Worm (Caenorhabditis elegans) whole organism, L3 larva: ENCODE data around the gene str-84.

Experiments used
- ZK546.5 ChIP-seq: sonication (generic microtip); optimal IDR thresholded peaks from 2 replicates; lab custom pipeline; 2017; ENCODE audit warnings: missing biosample characterization, missing genetic modification characterization
- aly-2 ChIP-seq: fragments of 150-350 bp; optimal IDR thresholded peaks from 2 replicates; lab custom pipeline; 2014; ENCODE audit warnings: missing biosample characterization, missing genetic modification characterization
- ama-1 ChIP-seq: fragments of 150-350 bp; optimal IDR thresholded peaks from 2 replicates; lab custom pipeline; 2018
- ceh-16 ChIP-seq: sonication (generic microtip); optimal IDR thresholded peaks from 2 replicates; lab custom pipeline; 2017; ENCODE audit warnings: missing biosample characterization, missing genetic modification characterization
- ceh-28 ChIP-seq: fragments of 150-350 bp; optimal IDR thresholded peaks from 2 replicates; lab custom pipeline; 2014; ENCODE audit warnings: missing biosample characterization, missing genetic modification reagents, missing genetic modification characterization
- ceh-82 ChIP-seq: fragments of 150-350 bp; optimal IDR thresholded peaks from 2 replicates; lab custom pipeline; 2014; ENCODE audit warnings: missing biosample characterization, missing genetic modification characterization
- ceh-9 ChIP-seq: sonication (generic microtip); optimal IDR thresholded peaks from 2 replicates; lab custom pipeline; 2018; ENCODE audit warnings: missing biosample characterization, missing genetic modification characterization
- daf-12 ChIP-seq: fragments of 150-350 bp; optimal IDR thresholded peaks from 2 replicates; lab custom pipeline; 2014; ENCODE audit warnings: missing biosample characterization, missing genetic modification reagents, missing genetic modification characterization
- egl-27 ChIP-seq: sonication (generic microtip); optimal IDR thresholded peaks from 4 replicates; lab custom pipeline; 2017; ENCODE audit warnings: missing biosample characterization, missing genetic modification reagents, missing genetic modification characterization
- egl-5 ChIP-seq: fragments of 150-350 bp; optimal IDR thresholded peaks from 2 replicates; lab custom pipeline; 2017; ENCODE audit warnings: missing biosample characterization, missing genetic modification reagents, missing genetic modification characterization, inconsistent platforms
- elt-1 ChIP-seq: fragments of 150-350 bp; optimal IDR thresholded peaks from 2 replicates; lab custom pipeline; 2014; ENCODE audit warnings: missing biosample characterization, missing genetic modification characterization
- elt-2 ChIP-seq: sonication (generic microtip); optimal IDR thresholded peaks from 2 replicates; lab custom pipeline; 2016; ENCODE audit warnings: missing genetic modification reagents, mild to moderate bottlenecking, missing genetic modification characterization, missing compliant biosample characterization
- elt-3 ChIP-seq, 3 experiments: fragments of 150-350 bp in 1 of 3; sonication (generic microtip) in 2 of 3; optimal IDR thresholded peaks; 2 replicates in 2 of 3; 4 replicates in 1 of 3; lab custom pipeline; 2014 to 2017; ENCODE audit warnings: missing biosample characterization in 3 of 3, missing genetic modification characterization in 3 of 3
- fkh-10 ChIP-seq: sonication (generic microtip); optimal IDR thresholded peaks from 2 replicates; lab custom pipeline; 2017; ENCODE audit warnings: missing biosample characterization, missing genetic modification reagents, missing genetic modification characterization
- fkh-2 ChIP-seq: fragments of 150-350 bp; optimal IDR thresholded peaks from 2 replicates; lab custom pipeline; 2014; ENCODE audit warnings: missing biosample characterization, missing genetic modification reagents, missing genetic modification characterization
- fos-1 ChIP-seq: fragments of 150-350 bp; optimal IDR thresholded peaks from 2 replicates; lab custom pipeline; 2014; ENCODE audit warnings: missing biosample characterization, missing genetic modification characterization
- jun-1 ChIP-seq: fragments of 150-350 bp; optimal IDR thresholded peaks from 2 replicates; lab custom pipeline; 2014; ENCODE audit warnings: missing biosample characterization, missing genetic modification reagents, missing genetic modification characterization
- lin-15B ChIP-seq: fragments of 150-350 bp; optimal IDR thresholded peaks from 2 replicates; lab custom pipeline; 2014; ENCODE audit warnings: missing biosample characterization, missing genetic modification characterization
- lin-39 ChIP-seq: fragments of 150-350 bp; optimal IDR thresholded peaks from 2 replicates; lab custom pipeline; 2018; ENCODE audit warnings: missing biosample characterization, missing genetic modification reagents, missing genetic modification characterization
- lsy-12 ChIP-seq: sonication (generic microtip); optimal IDR thresholded peaks from 2 replicates; lab custom pipeline; 2016; ENCODE audit warnings: mild to moderate bottlenecking, missing genetic modification characterization, missing compliant biosample characterization
- mdl-1 ChIP-seq: fragments of 150-350 bp; optimal IDR thresholded peaks from 2 replicates; lab custom pipeline; 2014; ENCODE audit warnings: missing biosample characterization, missing genetic modification characterization
- mml-1 ChIP-seq: fragments of 150-350 bp; sonication (generic microtip); optimal IDR thresholded peaks from 3 replicates; lab custom pipeline; 2014; ENCODE audit warnings: missing biosample characterization, missing genetic modification characterization
- nfya-1 ChIP-seq: sonication (generic microtip); optimal IDR thresholded peaks from 2 replicates; lab custom pipeline; 2017; ENCODE audit warnings: missing genetic modification characterization, mild to moderate bottlenecking, missing compliant biosample characterization, antibody characterized with exemption, moderate library complexity; ENCODE audit not compliant: insufficient read depth
- nhr-11 ChIP-seq: fragments of 150-350 bp; optimal IDR thresholded peaks from 2 replicates; lab custom pipeline; 2014; ENCODE audit warnings: missing biosample characterization, missing genetic modification characterization
- nhr-12 ChIP-seq: fragments of 150-350 bp; optimal IDR thresholded peaks from 2 replicates; lab custom pipeline; 2014; ENCODE audit warnings: missing biosample characterization, missing genetic modification characterization
- nhr-23 ChIP-seq: fragments of 150-350 bp; optimal IDR thresholded peaks from 2 replicates; lab custom pipeline; 2014; ENCODE audit warnings: missing biosample characterization, missing genetic modification reagents, missing genetic modification characterization
- nhr-237 ChIP-seq: fragments of 150-350 bp; optimal IDR thresholded peaks from 2 replicates; lab custom pipeline; 2014; ENCODE audit warnings: missing biosample characterization, missing genetic modification characterization
- nhr-25 ChIP-seq: sonication (generic microtip); optimal IDR thresholded peaks from 2 replicates; lab custom pipeline; 2017; ENCODE audit warnings: missing biosample characterization, missing genetic modification characterization
- nhr-28 ChIP-seq: fragments of 150-350 bp; optimal IDR thresholded peaks from 2 replicates; lab custom pipeline; 2014; ENCODE audit warnings: missing biosample characterization, missing genetic modification characterization
- nhr-43 ChIP-seq: sonication (generic microtip); optimal IDR thresholded peaks from 2 replicates; lab custom pipeline; 2016; ENCODE audit warnings: mild to moderate bottlenecking, missing genetic modification characterization, missing compliant biosample characterization; ENCODE audit not compliant: poor library complexity, severe bottlenecking
- nhr-67 ChIP-seq: fragments of 150-350 bp; optimal IDR thresholded peaks from 2 replicates; lab custom pipeline; 2014; ENCODE audit warnings: missing biosample characterization, missing genetic modification characterization
- nhr-76 ChIP-seq: fragments of 150-350 bp; sonication (generic microtip); optimal IDR thresholded peaks from 5 replicates; lab custom pipeline; 2014; ENCODE audit warnings: missing biosample characterization, missing genetic modification characterization
- nhr-77 ChIP-seq: fragments of 150-350 bp; optimal IDR thresholded peaks from 2 replicates; lab custom pipeline; 2014; ENCODE audit warnings: missing biosample characterization, missing genetic modification characterization
- pha-4 ChIP-seq: fragments of 150-350 bp; optimal IDR thresholded peaks from 2 replicates; lab custom pipeline; 2014; ENCODE audit warnings: missing biosample characterization, missing genetic modification reagents, missing genetic modification characterization
- pqm-1 ChIP-seq: fragments of 150-350 bp; optimal IDR thresholded peaks from 2 replicates; lab custom pipeline; 2017; ENCODE audit warnings: missing biosample characterization, missing genetic modification characterization, inconsistent platforms
- sea-2 ChIP-seq: fragments of 150-350 bp; sonication (generic microtip); optimal IDR thresholded peaks from 4 replicates; lab custom pipeline; 2014; ENCODE audit warnings: missing biosample characterization, missing genetic modification reagents, missing genetic modification characterization
- skn-1 ChIP-seq: fragments of 150-350 bp; optimal IDR thresholded peaks from 2 replicates; lab custom pipeline; 2014; ENCODE audit warnings: missing biosample characterization, missing genetic modification characterization
- snpc-4 ChIP-seq: fragments of 150-350 bp; optimal IDR thresholded peaks from 2 replicates; lab custom pipeline; 2014; ENCODE audit warnings: missing biosample characterization, missing genetic modification characterization
- unc-39 ChIP-seq: sonication (generic microtip); optimal IDR thresholded peaks from 4 replicates; lab custom pipeline; 2017; ENCODE audit warnings: missing biosample characterization, missing genetic modification characterization
- ztf-11 ChIP-seq: fragments of 150-350 bp; optimal IDR thresholded peaks from 2 replicates; lab custom pipeline; 2014; ENCODE audit warnings: missing biosample characterization, missing genetic modification characterization
- ztf-4 ChIP-seq: fragments of 150-350 bp; optimal IDR thresholded peaks from 2 replicates; lab custom pipeline; 2014; ENCODE audit warnings: missing biosample characterization, missing genetic modification characterization

The str-84 gene

ce11 chrV:8980845-8981244 is at the start of gene str-84:
str-84 (minus strand) TSS chrV:8980945.
- no peak for TF ChIP-seq ceh-82 (tag; lab: Kevin White, UChicago)
- TF ChIP-seq snpc-4 (tag; lab: Kevin White, UChicago), result no peak
- no peak for TF ChIP-seq nhr-25 (tag; lab: Kevin White, UChicago)
- TF ChIP-seq pqm-1 (tag; lab: Kevin White, UChicago), result no peak
- no peak for TF ChIP-seq sea-2 (GFP tag; lab: Kevin White, UChicago)
- TF ChIP-seq elt-2, result no peak
- no peak for TF ChIP-seq aly-2
- TF ChIP-seq nhr-11 (tag; lab: Kevin White, UChicago), result no peak
- TF ChIP-seq nfya-1 (tag; lab: Kevin White, UChicago), result no peak
- TF ChIP-seq fkh-2 (tag; lab: Kevin White, UChicago), result no peak
- no peak for TF ChIP-seq nhr-12

DNA sequence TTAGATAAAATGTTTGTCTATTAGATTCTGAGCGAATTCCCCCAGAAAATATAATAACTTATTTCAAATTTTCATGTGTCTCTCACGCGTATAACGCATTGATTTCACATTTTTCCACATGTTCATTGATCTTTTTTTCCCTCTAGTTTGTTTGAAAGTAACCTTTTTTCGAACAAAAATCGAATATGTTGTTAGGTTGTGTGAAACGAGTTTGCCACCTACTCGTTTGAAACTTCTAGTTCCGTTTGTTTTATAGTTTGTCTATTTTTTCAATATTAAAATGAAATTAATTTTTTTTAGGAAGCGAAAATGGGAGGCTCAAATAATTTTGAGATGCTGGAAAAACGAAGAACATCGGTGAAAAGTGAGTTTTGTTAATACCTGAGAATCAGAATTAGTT is 49.5 kb upstream of the str-84 start, which contains the start of gene C25E10.5:
Gene C25E10.5 (plus strand): TSS at position 301 of the 400 bp plus-strand sequence.
- TF ChIP-seq skn-1, result no peak
- TF ChIP-seq ceh-9, result no peak
- TF ChIP-seq nhr-237 (tag; lab: Kevin White, UChicago), result no peak
- no peak for TF ChIP-seq jun-1
- no peak for TF ChIP-seq daf-12 (tag; lab: Kevin White, UChicago)
- TF ChIP-seq egl-27 (tag; lab: Kevin White, UChicago), result no peak

DNA sequence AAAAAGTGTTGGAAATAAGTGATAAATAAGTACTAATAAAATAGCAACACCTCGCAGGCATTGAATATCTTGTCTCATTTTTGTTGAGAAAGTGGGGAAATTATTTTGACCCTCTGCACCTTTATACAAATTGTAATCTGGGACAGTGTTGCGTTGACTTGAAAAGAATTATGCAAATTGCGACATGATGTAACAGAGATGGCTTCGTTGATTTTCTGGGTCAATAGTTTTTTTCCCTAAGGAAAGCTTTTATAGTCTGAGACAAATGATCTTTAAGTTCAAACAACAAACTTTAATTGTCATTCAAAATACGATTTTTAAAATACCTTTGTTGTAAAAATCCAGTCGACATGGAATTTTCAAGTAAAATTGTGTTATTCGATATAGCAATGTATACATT is 44.0 kb upstream of the str-84 start, which contains the start of gene bus-1:
Gene bus-1 (minus strand): TSS at position 101 of the 400 bp plus-strand sequence.
- TF ChIP-seq nhr-237 (tag; lab: Kevin White, UChicago) (no peak), skn-1 (no peak), elt-3 (tag; optimal IDR thresholded peaks at IDR 0.05; lab: Kevin White, UChicago) (no peak), aly-2 (no peak), nhr-28 (tag; lab: Kevin White, UChicago) (no peak), nhr-76 (no peak), mdl-1 (tag; lab: Kevin White, UChicago) (no peak), nhr-43 (tag; lab: Kevin White, UChicago) (no peak), lin-39 (tag; lab: Kevin White, UChicago) (no peak), egl-5 (no peak), nhr-11 (tag; lab: Kevin White, UChicago) (no peak), ZK546.5 (tag; lab: Kevin White, UChicago) (no peak), elt-1 (tag; lab: Kevin White, UChicago) (no peak), snpc-4 (tag; lab: Kevin White, UChicago) (no peak), elt-2 (no peak), jun-1 (no peak), fkh-10 (GFP tag; lab: Kevin White, UChicago) (no peak), nhr-25 (tag; lab: Kevin White, UChicago) (no peak)
- TF ChIP-seq, all 47 proteins: peak for 0

- no peak for TF ChIP-seq fkh-10 (GFP tag; lab: Kevin White, UChicago)
- no peak for TF ChIP-seq ceh-9
- TF ChIP-seq lsy-12 (tag; lab: Kevin White, UChicago), result no peak
- no peak for TF ChIP-seq nhr-12
- TF ChIP-seq nhr-28 (tag; lab: Kevin White, UChicago), result no peak
- no peak for TF ChIP-seq elt-2
- no peak for TF ChIP-seq lin-15B (tag; lab: Kevin White, UChicago)
- no peak for TF ChIP-seq unc-39 (tag; lab: Kevin White, UChicago)
- no peak for TF ChIP-seq mdl-1 (tag; lab: Kevin White, UChicago)
- TF ChIP-seq jun-1, result no peak
- no peak for TF ChIP-seq lin-39 (tag; lab: Kevin White, UChicago)
- no peak for TF ChIP-seq nhr-11 (tag; lab: Kevin White, UChicago)
- TF ChIP-seq nhr-76, result no peak
- TF ChIP-seq fkh-2 (tag; lab: Kevin White, UChicago), result no peak
- TF ChIP-seq nhr-23 (tag; lab: Kevin White, UChicago), result no peak
- TF ChIP-seq ceh-28, result no peak
- TF ChIP-seq sea-2 (GFP tag; lab: Kevin White, UChicago), result no peak
- TF ChIP-seq ZK546.5 (tag; lab: Kevin White, UChicago), result no peak
- TF ChIP-seq nhr-237 (tag; lab: Kevin White, UChicago), result no peak
- no peak for TF ChIP-seq nhr-67
Observed at ce11 chrV:9022078-9022477, 41.3 kb upstream of the str-84 start, which contains the start of gene oac-41. oac-41 (minus strand) TSS chrV:9022178.

DNA sequence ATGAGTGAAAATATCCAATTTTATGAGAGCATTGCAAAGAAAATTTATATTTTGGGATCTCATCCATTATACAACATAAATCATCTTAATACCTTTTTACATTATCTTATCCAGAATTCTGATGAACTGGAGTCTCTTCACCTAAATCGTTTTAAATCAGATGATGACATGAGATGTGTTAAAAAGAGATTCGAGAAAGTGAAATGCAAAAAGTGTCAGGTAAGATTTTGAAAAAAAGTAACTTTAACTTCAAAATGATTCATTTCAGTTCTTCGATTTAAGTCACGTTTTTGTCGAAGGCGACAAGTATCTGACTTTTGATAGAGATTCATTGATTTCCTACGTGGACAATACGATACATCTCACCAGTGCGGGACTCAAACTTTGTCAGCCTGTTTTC is 38.1 kb upstream of the str-84 start:
- TF ChIP-seq nhr-237 (tag; lab: Kevin White, UChicago), result no peak
- TF ChIP-seq fkh-10 (GFP tag; lab: Kevin White, UChicago), result no peak
- TF ChIP-seq elt-1 (tag; lab: Kevin White, UChicago), result no peak
- no peak for TF ChIP-seq fos-1
- no peak for TF ChIP-seq ama-1 (lab: Kevin White, UChicago)
- TF ChIP-seq ztf-4 (tag; lab: Kevin White, UChicago), result no peak
- no peak for TF ChIP-seq ztf-11 (tag; lab: Kevin White, UChicago)
- TF ChIP-seq mml-1, result no peak
- TF ChIP-seq nhr-77, result no peak
- no peak for TF ChIP-seq lsy-12 (tag; lab: Kevin White, UChicago)
- no peak for TF ChIP-seq jun-1
- no peak for TF ChIP-seq ceh-16 (tag; lab: Kevin White, UChicago)
- no peak for TF ChIP-seq nhr-23 (tag; lab: Kevin White, UChicago)
- TF ChIP-seq pha-4 (tag; lab: Kevin White, UChicago), result no peak
- TF ChIP-seq ceh-9, result no peak
- TF ChIP-seq ceh-28, result no peak
- no peak for TF ChIP-seq nhr-11 (tag; lab: Kevin White, UChicago)
- TF ChIP-seq ZK546.5 (tag; lab: Kevin White, UChicago), result no peak
